Worm (Caenorhabditis elegans) whole organism, L1 larva: ENCODE data around the gene C53A5.9.

Source experiments
- blmp-1 ChIP-seq: fragments of 150-350 bp; optimal IDR thresholded peaks from 2 replicates; lab custom pipeline; 2014; ENCODE audit warnings: missing biosample characterization, missing genetic modification characterization
- ceh-82 ChIP-seq, 3 experiments: fragments of 150-350 bp in 1 of 3; sonication (generic microtip) in 2 of 3; optimal IDR thresholded peaks; 2 replicates each; lab custom pipeline; 2014 to 2017; ENCODE audit warnings: missing biosample characterization in 3 of 3, missing genetic modification characterization in 3 of 3
- ces-1 ChIP-seq: fragments of 150-350 bp; optimal IDR thresholded peaks from 2 replicates; lab custom pipeline; 2014; ENCODE audit warnings: missing biosample characterization, missing genetic modification reagents, missing genetic modification characterization
- fkh-8 ChIP-seq: sonication (generic microtip); optimal IDR thresholded peaks from 2 replicates; lab custom pipeline; 2016; ENCODE audit warnings: mild to moderate bottlenecking, missing genetic modification characterization, missing compliant biosample characterization

C53A5.9 gene

ce11 chrV:14508005-14508521 lies 50.6 kb downstream of the C53A5.9 start, which contains the start of gene R02D5.1:
Gene R02D5.1 (plus strand): TSS chrV:14508249.
- no peak for TF ChIP-seq ceh-82 (tag; optimal IDR thresholded peaks at IDR 0.05; lab: Kevin White, UChicago)
- TF ChIP-seq ces-1 (GFP tag; lab: Kevin White, UChicago) = no peak
- TF ChIP-seq fkh-8 (tag; lab: Kevin White, UChicago) = no peak
- peak; percentile 99 for TF ChIP-seq blmp-1 (tag; lab: Kevin White, UChicago)
